Fruit fly (Drosophila melanogaster) whole organism, embryonic: ENCODE measurements around the gene TkR86C.
A peak's percentile ranks its signal among the peaks of the same experiment; 100 is the strongest.

Experiments used
- Ada2b ChIP-seq: fragments of 200-800 bp; sonication (Bioruptor generic); IDR thresholded peaks from 2 replicates; pipeline ENCODE4 v1.3.6; 2022; ENCODE audit warnings: missing biosample characterization, missing genetic modification characterization
- Antp ChIP-seq: fragments of 200-800 bp; sonication (Bioruptor generic); optimal IDR thresholded peaks from 3 replicates; lab custom pipeline; 2016; ENCODE audit warnings: missing biosample characterization, missing genetic modification characterization
- Asciz ChIP-seq: fragments of 200-800 bp; sonication (Bioruptor generic); optimal IDR thresholded peaks from 2 replicates; lab custom pipeline; 2017; ENCODE audit warnings: missing biosample characterization, mild to moderate bottlenecking, missing genetic modification characterization, missing genetic modification reagents
- BtbVII ChIP-seq: fragments of 200-800 bp; sonication (Bioruptor generic); optimal IDR thresholded peaks from 3 replicates; lab custom pipeline; 2017; ENCODE audit warnings: missing biosample characterization, mild to moderate bottlenecking, missing genetic modification characterization
- CG10565 ChIP-seq: fragments of 200-800 bp; sonication (Bioruptor generic); optimal IDR thresholded peaks from 3 replicates; lab custom pipeline; 2016; ENCODE audit warnings: missing biosample characterization, mild to moderate bottlenecking, missing genetic modification characterization
- CG10959 ChIP-seq: fragments of 200-800 bp; sonication (Bioruptor generic); IDR thresholded peaks from 2 replicates; pipeline ENCODE4 v1.3.6; 2022; ENCODE audit warnings: missing biosample characterization, missing genetic modification characterization
- CG11247 ChIP-seq: fragments of 200-800 bp; sonication (Bioruptor generic); IDR thresholded peaks from 2 replicates; pipeline ENCODE4 v1.3.6; 2022; ENCODE audit warnings: missing biosample characterization, missing genetic modification characterization
- CG13296 ChIP-seq: fragments of 200-800 bp; sonication (Bioruptor generic); optimal IDR thresholded peaks from 3 replicates; lab custom pipeline; 2018; ENCODE audit warnings: missing biosample characterization, mild to moderate bottlenecking, missing genetic modification characterization
- CG15269 ChIP-seq: fragments of 200-800 bp; sonication (Bioruptor generic); optimal IDR thresholded peaks from 2 replicates; lab custom pipeline; 2018; ENCODE audit warnings: missing biosample characterization, mild to moderate bottlenecking, missing genetic modification characterization, moderate library complexity
- CG17359 ChIP-seq: fragments of 200-800 bp; sonication (Bioruptor generic); optimal IDR thresholded peaks from 3 replicates; lab custom pipeline; 2018; ENCODE audit warnings: missing biosample characterization, mild to moderate bottlenecking, missing genetic modification characterization, moderate library complexity
- CG17912 ChIP-seq: fragments of 200-800 bp; sonication (Bioruptor generic); optimal IDR thresholded peaks from 2 replicates; lab custom pipeline; 2018; ENCODE audit warnings: missing biosample characterization, mild to moderate bottlenecking, missing genetic modification characterization
- CG18476 ChIP-seq: fragments of 200-800 bp; sonication (Bioruptor generic); optimal IDR thresholded peaks from 2 replicates; lab custom pipeline; 2016; ENCODE audit warnings: missing biosample characterization, mild to moderate bottlenecking, missing genetic modification characterization
- CG18764 ChIP-seq: fragments of 200-800 bp; sonication (Bioruptor generic); optimal IDR thresholded peaks from 3 replicates; lab custom pipeline; 2016; ENCODE audit warnings: missing biosample characterization, missing genetic modification characterization
- CG2116 ChIP-seq: fragments of 200-800 bp; sonication (Bioruptor generic); optimal IDR thresholded peaks from 3 replicates; lab custom pipeline; 2018; ENCODE audit warnings: missing biosample characterization, mild to moderate bottlenecking, missing genetic modification characterization
- CG2889 ChIP-seq: fragments of 200-800 bp; sonication (Bioruptor generic); IDR thresholded peaks from 3 replicates; pipeline ENCODE4 v1.3.6; 2022; ENCODE audit warnings: missing biosample characterization, missing genetic modification characterization
- CG34422 ChIP-seq: fragments of 200-800 bp; sonication (Bioruptor generic); IDR thresholded peaks from 3 replicates; pipeline ENCODE4 v1.3.6; 2022; ENCODE audit warnings: missing biosample characterization, missing genetic modification characterization
- CG3726 ChIP-seq: fragments of 200-800 bp; sonication (Bioruptor generic); IDR thresholded peaks from 3 replicates; pipeline ENCODE4, ENCODE4 v1.3.6; 2022; ENCODE audit warnings: missing biosample characterization, missing genetic modification characterization
- CG6689 ChIP-seq: fragments of 200-800 bp; sonication (Bioruptor generic); IDR thresholded peaks from 2 replicates; pipeline ENCODE4 v1.3.6; 2022; ENCODE audit warnings: missing biosample characterization, missing genetic modification characterization
- CG7963 ChIP-seq: fragments of 200-800 bp; sonication (Bioruptor generic); IDR thresholded peaks from 3 replicates; pipeline ENCODE4 v1.3.6; 2022; ENCODE audit warnings: missing biosample characterization, missing genetic modification characterization; ENCODE audit not compliant: partially characterized antibody
- CG8290 ChIP-seq, 3 experiments: fragments of 200-800 bp; sonication (Bioruptor generic); optimal IDR thresholded peaks; 2 replicates each; lab custom pipeline; 2016 to 2019; ENCODE audit warnings: missing biosample characterization in 3 of 3, missing genetic modification characterization in 3 of 3, mild to moderate bottlenecking in 2 of 3, moderate library complexity in 1 of 3
- CG8359 ChIP-seq: fragments of 200-800 bp; sonication (Bioruptor generic); optimal IDR thresholded peaks from 2 replicates; lab custom pipeline; 2017; ENCODE audit warnings: missing biosample characterization, mild to moderate bottlenecking, missing genetic modification characterization, borderline replicate concordance
- CG8765 ChIP-seq: fragments of 200-800 bp; sonication (Bioruptor generic); IDR thresholded peaks from 2 replicates; pipeline ENCODE4 v1.3.6; 2022; ENCODE audit warnings: missing biosample characterization, missing genetic modification characterization
- CG8924 ChIP-seq: fragments of 200-800 bp; optimal IDR thresholded peaks from 3 replicates; lab custom pipeline; 2019; ENCODE audit warnings: missing biosample characterization, mild to moderate bottlenecking, missing genetic modification characterization, moderate library complexity
- CG9817 ChIP-seq: fragments of 200-800 bp; sonication (Bioruptor generic); optimal IDR thresholded peaks from 2 replicates; lab custom pipeline; 2018; ENCODE audit warnings: missing biosample characterization, mild to moderate bottlenecking, missing genetic modification characterization, moderate library complexity
- CHES-1-like ChIP-seq: fragments of 200-800 bp; sonication (Bioruptor generic); optimal IDR thresholded peaks from 2 replicates; lab custom pipeline; 2016; ENCODE audit warnings: missing biosample characterization, missing genetic modification characterization
- E2f1 ChIP-seq: fragments of 200-800 bp; sonication (Bioruptor generic); IDR thresholded peaks from 2 replicates; pipeline ENCODE4 v1.3.6; 2022; ENCODE audit warnings: missing biosample characterization, missing genetic modification characterization
- HLH54F ChIP-seq: fragments of 200-800 bp; sonication (Bioruptor generic); optimal IDR thresholded peaks from 3 replicates; lab custom pipeline; 2016; ENCODE audit warnings: missing biosample characterization, missing genetic modification characterization
- Hmr ChIP-seq: fragments of 200-800 bp; sonication (Bioruptor generic); optimal IDR thresholded peaks from 3 replicates; lab custom pipeline; 2017; ENCODE audit warnings: mild to moderate bottlenecking, missing biosample characterization, missing genetic modification reagents, missing genetic modification characterization
- MESR4 ChIP-seq: fragments of 200-800 bp; sonication (Bioruptor generic); optimal IDR thresholded peaks from 2 replicates; lab custom pipeline; 2018; ENCODE audit warnings: missing biosample characterization, mild to moderate bottlenecking, missing genetic modification characterization, moderate library complexity
- Med ChIP-seq: fragments of 200-800 bp; sonication (Bioruptor generic); peaks from one replicate; lab custom pipeline; 2016; ENCODE audit warnings: missing biosample characterization, missing genetic modification characterization, mild to moderate bottlenecking, inconsistent platforms, moderate library complexity
- Neu2 ChIP-seq: fragments of 200-800 bp; sonication (Bioruptor generic); optimal IDR thresholded peaks from 3 replicates; lab custom pipeline; 2016; ENCODE audit warnings: missing biosample characterization, missing genetic modification characterization, borderline replicate concordance
- Oaz ChIP-seq: fragments of 200-800 bp; sonication (Bioruptor generic); IDR thresholded peaks from 2 replicates; pipeline ENCODE4 v1.3.6; 2022; ENCODE audit warnings: missing biosample characterization, missing genetic modification characterization
- Side ChIP-seq: fragments of 200-800 bp; sonication (Bioruptor generic); optimal IDR thresholded peaks from 2 replicates; lab custom pipeline; 2016; ENCODE audit warnings: missing biosample characterization, missing genetic modification characterization
- Sox100B ChIP-seq: fragments of 200-800 bp; sonication (Bioruptor generic); optimal IDR thresholded peaks from 3 replicates; lab custom pipeline; 2018; ENCODE audit warnings: missing biosample characterization, mild to moderate bottlenecking, missing genetic modification characterization
- Sry-β ChIP-seq: fragments of 200-800 bp; sonication (Bioruptor generic); optimal IDR thresholded peaks from 2 replicates; lab custom pipeline; 2018; ENCODE audit warnings: missing biosample characterization, mild to moderate bottlenecking, missing genetic modification characterization, moderate library complexity
- TFAM ChIP-seq: fragments of 200-800 bp; sonication (Bioruptor generic); optimal IDR thresholded peaks from 2 replicates; lab custom pipeline; 2017; ENCODE audit warnings: missing biosample characterization, missing genetic modification characterization, inconsistent platforms
- ash1 ChIP-seq: fragments of 200-800 bp; sonication (Bioruptor generic); optimal IDR thresholded peaks from 2 replicates; lab custom pipeline; 2018; ENCODE audit warnings: missing biosample characterization, mild to moderate bottlenecking, missing genetic modification characterization
- br ChIP-seq: fragments of >200 bp; optimal IDR thresholded peaks from 2 replicates; lab custom pipeline; 2017
- dati ChIP-seq: fragments of 200-800 bp; sonication (Bioruptor generic); IDR thresholded peaks from 2 replicates; pipeline ENCODE4 v1.3.6; 2022; ENCODE audit warnings: missing biosample characterization, missing genetic modification characterization
- dm ChIP-seq: fragments of 200-800 bp; sonication (Bioruptor generic); optimal IDR thresholded peaks from 3 replicates; lab custom pipeline; 2016; ENCODE audit warnings: missing biosample characterization, missing genetic modification characterization
- her ChIP-seq: fragments of 200-800 bp; sonication (Bioruptor generic); optimal IDR thresholded peaks from 2 replicates; lab custom pipeline; 2016; ENCODE audit warnings: missing biosample characterization, missing genetic modification characterization
- ind ChIP-seq: fragments of 200-800 bp; sonication (Bioruptor generic); optimal IDR thresholded peaks from 3 replicates; lab custom pipeline; 2016; ENCODE audit warnings: missing biosample characterization, missing genetic modification characterization
- klu ChIP-seq: fragments of 200-800 bp; sonication (Bioruptor generic); IDR thresholded peaks from 2 replicates; pipeline ENCODE4 v1.3.6; 2022; ENCODE audit warnings: missing biosample characterization, missing genetic modification characterization
- nom ChIP-seq: fragments of 200-800 bp; sonication (Bioruptor generic); optimal IDR thresholded peaks from 2 replicates; lab custom pipeline; 2017; ENCODE audit warnings: missing biosample characterization, missing genetic modification characterization, mild to moderate bottlenecking, moderate library complexity, missing genetic modification reagents
- pan ChIP-seq, 4 experiments: fragments of >200 bp in 3 of 4; fragments of 200-800 bp in 1 of 4; sonication (Bioruptor generic) in 1 of 4; optimal IDR thresholded peaks in 3 of 4; IDR thresholded peaks in 1 of 4; 2 replicates each; pipeline versions ENCODE4 v1.3.6 to Lab custom; 2017 to 2022; ENCODE audit warnings: missing biosample characterization in 2 of 4, missing genetic modification characterization in 2 of 4, mixed read lengths in 1 of 4
- pho ChIP-seq: fragments of 200-800 bp; sonication (Bioruptor generic); optimal IDR thresholded peaks from 2 replicates; lab custom pipeline; 2016; ENCODE audit warnings: missing biosample characterization, missing genetic modification characterization
- shn ChIP-seq: fragments of 200-800 bp; sonication (Bioruptor generic); optimal IDR thresholded peaks from 3 replicates; lab custom pipeline; 2016; ENCODE audit warnings: missing biosample characterization, missing genetic modification characterization
- sisA ChIP-seq: fragments of 200-800 bp; sonication (Bioruptor generic); IDR thresholded peaks from 2 replicates; pipeline ENCODE4 v1.3.6; 2022; ENCODE audit warnings: missing biosample characterization, missing genetic modification characterization
- sna ChIP-seq: fragments of 200-800 bp; sonication (Bioruptor generic); IDR thresholded peaks from 2 replicates; pipeline ENCODE4 v1.3.6; 2022; ENCODE audit warnings: missing biosample characterization, missing genetic modification characterization; ENCODE audit not compliant: partially characterized antibody
- trh ChIP-seq: fragments of 200-800 bp; sonication (Bioruptor generic); optimal IDR thresholded peaks from 2 replicates; lab custom pipeline; 2016; ENCODE audit warnings: missing biosample characterization, missing genetic modification characterization
- wek ChIP-seq: fragments of 200-800 bp; sonication (Bioruptor generic); optimal IDR thresholded peaks from 3 replicates; lab custom pipeline; 2018; ENCODE audit warnings: missing biosample characterization, mild to moderate bottlenecking, missing genetic modification characterization, moderate library complexity

Gene TkR86C

dm6 chr3R:10788186-10788585, 37.2 kb upstream of the TkR86C start, which contains the start of the genes Art1 and Mcm5 (continued):
- TF ChIP-seq Sry-β (GFP tag; lab: Kevin White, UChicago) (no peak), E2f1 (GFP tag; lab: Robert Waterston, UW) (peak; percentile 74), CG18476 (no peak), CG10565 (no peak), Ada2b (GFP tag; lab: Robert Waterston, UW) (no peak), CG8359 (GFP tag; lab: Kevin White, UChicago) (no peak), CG6689 (GFP tag; lab: Robert Waterston, UW) (no peak), CG18764 (GFP tag; lab: Kevin White, UChicago) (peak; percentile 27), CG8924 (no peak), Hmr (no peak), klu (GFP tag; lab: Robert Waterston, UW) (no peak), ind (GFP tag; lab: Kevin White, UChicago) (peak; percentile 54), Sox100B (GFP tag; lab: Kevin White, UChicago) (peak; percentile 8), sna (GFP tag; lab: Robert Waterston, UW) (peak; percentile 97), CHES-1-like (GFP tag; lab: Kevin White, UChicago) (peak; percentile 74), Med (GFP tag; lab: Kevin White, UChicago) (peak; percentile 91), CG2889 (GFP tag; lab: Robert Waterston, UW) (no peak), CG9817 (peak; percentile 45), TFAM (GFP tag; lab: Kevin White, UChicago) (no peak), CG7963 (GFP tag; lab: Robert Waterston, UW) (peak; percentile 71; the same call in 1 of the 3 replicates), CG11247 (0 out of 2 replicates have a peak, but pooled peaks have one; percentile 38), pan (optimal IDR thresholded peaks at IDR 0.05; lab: Kevin White, UChicago) (no peak), pan (GFP tag; optimal IDR thresholded peaks at IDR 0.05 in 1 of 2, IDR thresholded peaks at IDR 0.05 in 1 of 2) (no peak), dm (GFP tag; lab: Kevin White, UChicago) (peak; percentile 92), br (lab: Kevin White, UChicago) (no peak), CG10959 (GFP tag; lab: Robert Waterston, UW) (no peak), Asciz (GFP tag; lab: Kevin White, UChicago) (no peak), pho (peak; percentile 60), CG2116 (GFP tag; lab: Kevin White, UChicago) (peak; percentile 79), MESR4 (GFP tag; lab: Kevin White, UChicago) (peak; percentile 11), CG8290 (GFP tag; optimal IDR thresholded peaks at IDR 0.05; lab: Kevin White, UChicago) (peak; percentile 45), CG8290 (tag; optimal IDR thresholded peaks at IDR 0.05; lab: Kevin White, UChicago) (no peak), nom (GFP tag; lab: Kevin White, UChicago) (no peak), CG3726 (GFP tag; lab: Robert Waterston, UW) (no peak), CG17912 (GFP tag; lab: Kevin White, UChicago) (no peak), Side (peak; percentile 15), CG15269 (tag; lab: Kevin White, UChicago) (no peak), Neu2 (no peak), Antp (GFP tag; lab: Kevin White, UChicago) (peak; percentile 53), sisA (GFP tag; lab: Robert Waterston, UW) (no peak), CG13296 (GFP tag; lab: Kevin White, UChicago) (peak; percentile 3), CG8765 (GFP tag; lab: Robert Waterston, UW) (no peak), ash1 (no peak), Oaz (GFP tag; lab: Robert Waterston, UW) (no peak), trh (no peak), wek (no peak), dati (no peak), CG17359 (tag; lab: Kevin White, UChicago) (no peak), shn (GFP tag; lab: Kevin White, UChicago) (peak; percentile 52), HLH54F (GFP tag; lab: Kevin White, UChicago) (peak; percentile 60), CG34422 (peak; percentile 51; the same call in 1 of the 3 replicates), BtbVII (GFP tag; lab: Kevin White, UChicago) (no peak), her (GFP tag; lab: Kevin White, UChicago) (no peak)
